Fruit fly (Drosophila melanogaster) whole organism, larva: ENCODE results near the gene Sodh2.

Source experiments
- noc ChIP-seq: fragments of 200-800 bp; sonication (Bioruptor generic); optimal IDR thresholded peaks from 3 replicates; lab custom pipeline; 2019; ENCODE audit warnings: missing biosample characterization, mild to moderate bottlenecking, missing genetic modification characterization, moderate library complexity

Sodh2 gene

dm6 chr3R:10875515-10876434 is at the start of gene Sodh2:
Gene Sodh2, plus strand, starts transcription at chr3R:10876384.
- peak; percentile 93 for TF ChIP-seq noc (tag; lab: Kevin White, UChicago)

- TF ChIP-seq noc (tag; lab: Kevin White, UChicago), result no peak
Measured at dm6 chr3R:10826796-10827524, 49.2 kb upstream of the Sodh2 start, which contains the start of gene Cad86C. Gene Cad86C, plus strand, starts transcription at chr3R:10827079.

DNA sequence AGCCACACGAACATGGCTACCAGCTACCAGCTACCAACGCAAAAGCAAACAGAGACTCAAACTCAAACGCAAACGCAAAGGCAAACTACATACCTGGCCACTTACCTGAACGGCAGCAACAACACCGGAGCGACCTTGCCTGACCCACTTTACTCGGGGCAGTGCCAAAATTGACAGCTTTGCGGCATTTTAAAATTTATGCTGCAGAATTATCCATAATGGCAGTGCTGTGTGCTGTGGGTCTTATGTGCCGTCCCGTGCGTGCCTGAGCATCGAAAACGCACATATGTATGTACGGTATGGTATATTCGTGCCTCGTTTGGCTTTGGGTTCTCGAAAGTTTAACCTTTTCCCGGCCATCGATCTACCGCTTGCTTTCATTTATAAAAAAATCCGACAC is 47.5 kb upstream of the Sodh2 start:
- no peak for TF ChIP-seq noc (tag; lab: Kevin White, UChicago)

DNA sequence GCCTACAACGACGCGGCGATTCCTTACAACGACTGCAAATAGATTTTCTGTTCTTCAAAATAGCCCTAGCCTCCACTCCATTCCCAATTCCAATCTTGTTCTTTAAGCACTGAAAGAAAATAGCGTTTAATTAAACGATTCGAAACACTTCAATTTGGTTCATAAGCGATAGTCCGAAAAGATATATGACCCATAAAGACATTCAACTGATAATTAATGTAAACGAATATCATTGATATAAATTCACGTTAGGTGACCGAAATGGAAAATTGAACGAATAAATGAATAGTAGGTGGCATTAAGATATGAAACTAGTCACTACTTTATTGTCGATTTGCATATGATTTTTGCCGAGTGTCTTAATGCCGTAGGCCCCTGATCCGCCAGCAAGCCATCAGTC is 46.4 kb upstream of the Sodh2 start:
- TF ChIP-seq noc (tag; lab: Kevin White, UChicago), result no peak

DNA sequence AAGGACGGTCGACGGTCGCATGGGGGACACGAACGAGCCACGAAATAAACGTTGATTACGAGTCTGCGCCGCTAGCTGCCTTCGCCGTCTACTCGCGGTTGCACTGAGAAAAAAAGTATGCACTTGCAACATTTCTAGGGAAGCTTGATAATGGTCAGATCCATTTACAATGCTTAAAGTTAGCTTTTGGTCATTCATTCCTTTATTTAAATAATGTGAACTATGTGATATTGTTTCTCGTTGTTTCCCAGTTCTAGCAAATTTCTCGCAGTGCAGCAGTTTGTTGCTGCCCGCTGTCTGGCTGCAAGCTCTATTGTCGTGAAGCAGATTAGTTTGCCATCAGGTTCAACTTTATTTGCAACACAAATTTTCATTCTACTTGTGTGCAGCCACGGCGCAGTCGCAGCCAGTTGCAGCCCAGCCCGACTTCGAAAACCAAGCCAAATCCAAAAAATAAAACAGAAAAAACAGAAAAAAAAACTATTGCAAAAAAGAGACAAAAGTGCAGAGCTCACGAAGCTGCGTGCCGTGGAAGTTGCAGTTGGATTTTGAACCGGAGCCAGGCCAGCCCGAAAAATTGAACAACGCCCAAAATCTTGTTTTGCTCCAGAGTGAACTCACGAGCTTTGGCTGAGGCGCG is 43.5 kb upstream of the Sodh2 start:
- no peak for TF ChIP-seq noc (tag; lab: Kevin White, UChicago)

dm6 chr3R:10834893-10835292 is 41.3 kb upstream of the Sodh2 start:
- no peak for TF ChIP-seq noc (tag; lab: Kevin White, UChicago)

DNA sequence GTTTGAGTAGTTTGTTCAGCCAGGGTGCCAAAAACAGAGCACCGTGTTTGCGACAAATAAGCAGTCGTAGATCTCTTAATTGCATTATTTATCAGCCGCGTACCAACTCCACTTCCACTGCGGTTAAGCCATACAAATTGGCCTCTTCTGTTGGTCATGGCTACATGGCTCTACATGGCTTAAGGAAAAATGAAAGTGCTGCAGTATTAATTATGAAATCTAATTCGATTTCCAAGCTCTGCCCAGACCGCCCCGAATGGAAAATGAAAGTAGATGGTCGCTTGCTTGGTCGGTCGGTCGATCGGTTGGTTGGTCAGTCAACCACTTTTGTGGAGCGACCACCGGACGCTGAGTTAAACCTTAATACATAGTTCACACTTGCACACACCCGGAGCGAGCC is 39.3 kb upstream of the Sodh2 start:
- TF ChIP-seq noc (tag; lab: Kevin White, UChicago), result no peak

- TF ChIP-seq noc (tag; lab: Kevin White, UChicago), result no peak
Measured at dm6 chr3R:10842422-10842821, 33.8 kb upstream of the Sodh2 start.

DNA sequence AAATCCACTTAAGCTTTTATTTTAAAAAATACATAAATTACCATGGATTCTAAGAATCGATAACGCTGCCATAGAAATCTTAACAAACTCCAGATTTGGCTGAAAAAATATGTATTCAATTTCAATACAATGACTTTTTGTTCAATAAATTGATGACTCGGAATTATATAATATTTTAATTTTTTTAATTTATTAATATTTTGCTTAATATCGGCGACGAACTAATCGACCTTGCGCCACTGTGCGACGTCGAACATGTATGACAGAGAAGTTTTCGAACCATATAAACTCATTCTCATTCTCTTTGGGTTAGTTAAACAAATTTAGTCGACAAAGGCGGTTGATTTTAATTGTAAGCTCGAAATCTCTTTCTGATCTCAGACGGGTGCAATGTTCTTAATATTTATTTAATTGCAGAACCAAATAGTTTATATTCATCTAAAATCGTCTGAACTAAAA is 26.6 kb upstream of the Sodh2 start, which contains the start of gene CG42394:
Gene CG42394, plus strand, starts transcription at position 311 of the 459 bp plus-strand sequence.
- peak; percentile 86 for TF ChIP-seq noc (tag; lab: Kevin White, UChicago)

- no peak for TF ChIP-seq noc (tag; lab: Kevin White, UChicago)
Measured at dm6 chr3R:10850636-10851035, 25.5 kb upstream of the Sodh2 start.

DNA sequence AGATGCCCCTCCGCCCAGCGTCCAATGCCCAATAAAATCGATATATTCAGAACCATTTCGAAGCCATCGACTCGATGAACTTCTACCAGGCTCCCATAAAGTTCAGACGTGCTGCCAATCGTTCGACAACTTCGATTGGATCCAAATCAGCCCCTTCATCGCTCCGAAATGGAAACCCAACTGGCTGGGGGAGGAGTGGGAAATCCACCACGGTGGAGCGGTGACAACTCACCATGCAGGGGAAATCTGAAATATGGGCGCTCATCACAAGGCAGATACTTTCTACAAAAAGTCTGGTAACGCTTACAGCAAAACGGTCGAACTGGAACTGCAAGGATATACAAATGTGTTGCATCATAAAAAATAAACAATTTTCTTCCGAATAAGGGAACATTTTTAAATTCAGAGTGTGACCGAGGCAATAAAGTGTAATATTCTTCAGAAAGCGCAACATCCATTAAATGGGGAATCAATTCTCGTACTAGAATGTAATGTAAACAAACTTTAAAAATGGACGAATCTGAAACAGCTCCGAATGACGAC is 23.9 kb upstream of the Sodh2 start, which contains the start of gene CG4565:
Gene CG4565, plus strand, starts transcription at position 493 of the 543 bp plus-strand sequence.
- TF ChIP-seq noc (tag; lab: Kevin White, UChicago), result no peak

DNA sequence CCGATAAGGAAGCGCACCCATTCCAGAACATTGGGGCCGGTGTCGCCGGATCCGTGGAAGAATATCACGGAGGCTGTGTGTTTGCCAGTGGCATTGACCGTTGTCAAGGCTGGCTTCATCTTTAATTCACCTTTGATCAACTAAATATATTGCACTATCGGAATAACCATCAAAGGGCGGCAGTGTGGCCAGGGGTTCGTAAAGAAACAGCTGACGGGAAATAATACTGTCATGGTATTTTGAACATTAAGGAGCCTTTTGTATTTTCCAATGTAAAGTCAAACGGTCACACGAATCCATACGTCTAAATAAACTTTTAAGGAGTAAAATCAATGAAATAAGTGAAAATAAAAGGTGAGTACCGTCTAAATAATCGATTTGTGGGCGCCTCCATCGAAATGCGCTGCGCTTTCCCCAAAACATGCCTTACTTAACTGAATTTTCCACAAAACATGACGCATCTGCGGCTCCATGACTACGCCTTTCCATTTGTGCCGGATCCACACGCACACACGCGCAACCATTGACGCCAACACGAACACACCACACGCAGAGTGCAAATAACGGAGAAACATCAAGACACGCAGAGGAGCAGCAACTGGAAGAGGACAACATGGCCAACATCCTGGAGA is 21.8 kb upstream of the Sodh2 start, which contains the start of the genes CG6567 and CG4511:
Gene CG6567, minus strand, starts transcription at position 209 of the 632 bp plus-strand sequence.
Gene CG4511, plus strand, starts transcription at position 259 of the 632 bp plus-strand sequence.
- TF ChIP-seq noc (tag; lab: Kevin White, UChicago), result peak; percentile 10

DNA sequence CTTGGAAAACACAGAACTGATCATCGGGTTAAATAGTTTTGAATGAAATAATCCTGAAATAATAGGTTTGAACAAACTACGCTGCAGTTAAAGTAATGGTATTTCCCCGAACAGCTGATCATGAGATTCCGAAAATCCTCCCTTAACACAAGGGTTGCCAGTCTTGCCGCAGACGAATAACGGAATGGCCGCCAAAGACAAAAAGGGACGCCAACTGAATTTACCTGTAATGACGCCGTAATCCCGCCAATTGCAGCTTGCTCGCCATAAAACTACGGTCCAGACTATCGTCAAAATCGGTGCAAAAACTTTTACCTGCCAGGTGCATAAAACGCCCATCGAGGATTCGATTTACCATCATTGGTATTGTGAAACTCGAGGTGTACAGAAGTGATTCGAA is 19.6 kb upstream of the Sodh2 start, which contains the start of gene CG4570:
Gene CG4570, plus strand, starts transcription at position 190 of the 400 bp plus-strand sequence.
- no peak for TF ChIP-seq noc (tag; lab: Kevin White, UChicago)

DNA sequence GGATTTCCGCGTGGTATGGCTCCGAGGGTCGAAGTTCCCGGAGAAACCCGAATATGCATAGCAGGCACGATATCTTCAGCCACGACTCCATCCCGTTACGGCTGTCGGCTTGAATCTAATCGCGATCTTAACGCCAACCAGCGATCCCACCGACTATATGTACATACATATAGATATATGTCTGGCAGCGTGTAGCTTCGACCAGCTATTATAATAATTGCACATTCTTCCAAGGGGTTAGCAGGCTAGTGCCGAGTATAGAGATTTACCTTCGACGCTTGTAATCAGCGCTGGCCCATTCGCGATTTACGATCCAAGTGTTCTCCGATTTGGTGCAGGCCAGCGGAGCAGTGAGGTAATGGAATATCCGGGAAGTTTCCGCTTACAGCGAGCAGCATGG is 16.5 kb upstream of the Sodh2 start, which contains the start of gene CG14694:
Gene CG14694, minus strand, starts transcription at position 101 of the 400 bp plus-strand sequence.
- TF ChIP-seq noc (tag; lab: Kevin White, UChicago), result no peak
